Worm (Caenorhabditis elegans) whole organism, L4/young adult: Measurements from ENCODE around the gene H23N18.6.
"Not testable (repeated sequence)": the region's sequence is repeated elsewhere in the genome, so short reads cannot be mapped to it uniquely, and the experiment has no call there.

ENCODE experiments used
- W03F9.2 ChIP-seq: fragments of 150-350 bp; optimal IDR thresholded peaks from 2 replicates; lab custom pipeline; 2014; ENCODE audit warnings: missing biosample characterization, missing genetic modification characterization
- dao-5 ChIP-seq: sonication (generic microtip); optimal IDR thresholded peaks from 2 replicates; lab custom pipeline; 2016; ENCODE audit warnings: missing genotype, missing genetic modification characterization, moderate library complexity, missing compliant biosample characterization
- him-1 ChIP-seq: sonication (generic microtip); optimal IDR thresholded peaks from 2 replicates; lab custom pipeline; 2016; ENCODE audit warnings: missing genotype, missing genetic modification reagents, missing genetic modification characterization, missing compliant biosample characterization

Gene H23N18.6

DNA sequence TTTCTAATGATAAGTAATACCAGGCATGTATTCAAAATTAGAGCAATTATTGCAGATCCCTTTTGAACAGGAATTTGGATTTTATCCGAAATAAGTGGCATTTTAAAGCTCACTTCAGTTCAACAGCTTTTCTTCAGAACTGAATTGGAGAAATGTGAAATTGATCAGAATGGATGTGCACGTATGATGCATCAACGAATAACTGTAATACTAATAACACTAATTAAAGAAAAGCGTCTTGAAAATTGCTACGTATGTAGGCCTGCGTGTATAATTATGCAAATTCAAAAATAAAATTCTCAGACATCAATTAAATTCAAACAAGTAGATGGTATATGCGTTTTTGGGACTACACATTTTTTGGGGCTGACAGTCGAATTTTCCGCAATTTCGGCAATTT, 15.0 kb upstream of the H23N18.6 start, which contains the start of gene str-205:
TSS of gene str-205 (minus strand) at position 101 of the 400 bp plus-strand sequence.
- TF ChIP-seq dao-5 (no peak), W03F9.2 (tag; lab: Kevin White, UChicago) (no peak), him-1 (tag; lab: Kevin White, UChicago) (no peak)

DNA sequence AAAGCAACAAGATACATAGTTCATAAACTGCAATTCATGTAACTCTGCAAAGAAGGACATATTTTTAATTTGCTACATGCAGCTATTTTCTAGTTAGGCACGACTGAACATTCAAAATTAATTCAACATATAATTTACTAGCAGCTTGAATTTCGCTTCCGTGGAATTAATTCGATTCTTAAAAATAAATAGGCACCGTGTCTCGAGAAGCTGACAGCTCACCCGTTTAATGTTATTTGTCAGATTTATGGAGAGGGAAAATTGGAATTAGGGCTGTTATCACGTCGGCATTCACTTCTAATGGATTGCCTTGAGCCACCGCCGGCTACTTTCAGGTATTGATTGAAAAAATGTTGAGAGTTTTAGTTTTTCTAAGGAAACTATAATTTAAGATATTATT, 11.5 kb upstream of the H23N18.6 start, which contains the start of gene srh-21:
TSS of gene srh-21 (plus strand) at position 301 of the 400 bp plus-strand sequence.
- TF ChIP-seq him-1 (tag; lab: Kevin White, UChicago), result no peak
- no peak for TF ChIP-seq W03F9.2 (tag; lab: Kevin White, UChicago)
- no peak for TF ChIP-seq dao-5

- no peak for TF ChIP-seq him-1 (tag; lab: Kevin White, UChicago)
- no peak for TF ChIP-seq dao-5
- no peak for TF ChIP-seq W03F9.2 (tag; lab: Kevin White, UChicago)
Observed at ce11 chrV:4924618-4925017, 9.7 kb upstream of the H23N18.6 start, which contains the start of gene srh-20. srh-20 (plus strand) TSS chrV:4924918.

DNA sequence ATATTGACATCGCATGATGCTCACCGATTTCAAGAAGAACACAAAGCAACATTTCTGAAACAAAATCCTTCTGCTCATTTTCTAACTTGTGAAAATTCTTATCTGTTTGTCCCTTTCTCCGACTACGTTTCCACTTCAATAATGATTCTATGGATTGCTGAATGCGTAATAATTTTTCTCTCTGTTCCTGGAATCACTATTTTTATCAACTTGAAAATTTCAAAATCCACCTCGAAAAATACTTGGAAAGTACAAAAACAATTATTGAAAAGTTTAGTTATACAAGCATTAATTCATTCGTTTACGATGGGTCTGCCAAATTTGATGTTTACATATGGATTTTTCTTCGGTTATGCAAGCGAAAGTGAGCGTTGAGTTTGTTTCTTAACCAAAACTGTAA, 7.1 kb upstream of the H23N18.6 start, which contains the start of gene srh-22:
TSS of gene srh-22 (plus strand) at position 301 of the 400 bp plus-strand sequence.
- TF ChIP-seq him-1 (tag; lab: Kevin White, UChicago), result no peak
- TF ChIP-seq dao-5, result no peak
- TF ChIP-seq W03F9.2 (tag; lab: Kevin White, UChicago), result no peak

DNA sequence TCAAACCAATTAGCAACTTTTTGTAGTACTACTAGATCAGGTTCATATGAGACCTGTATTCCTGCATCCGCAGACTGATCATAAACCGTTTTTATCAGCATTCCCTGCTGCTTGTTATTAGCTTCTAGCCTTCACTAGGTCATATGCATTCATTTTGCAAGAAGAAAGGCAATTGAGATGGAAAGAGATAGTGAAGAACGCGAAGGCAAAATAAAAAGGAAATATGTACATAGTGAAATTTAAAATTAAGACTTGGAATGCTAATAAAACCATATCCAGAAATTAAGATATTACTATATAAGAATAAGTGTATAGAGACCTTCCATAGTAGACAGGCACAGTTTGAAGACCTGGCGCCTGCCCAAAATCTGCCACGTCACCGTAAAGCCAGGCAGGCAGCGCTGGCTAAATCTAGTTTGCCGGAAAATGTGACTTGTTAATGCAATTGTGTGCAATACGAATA, 5.8 kb upstream of the H23N18.6 start, which contains the start of the genes C02E7.8 and srh-23:
TSS of gene C02E7.8 (minus strand) at position 101 of the 463 bp plus-strand sequence.
TSS of gene srh-23 (plus strand) at position 413 of the 463 bp plus-strand sequence.
- no peak for TF ChIP-seq W03F9.2 (tag; lab: Kevin White, UChicago)
- TF ChIP-seq him-1 (tag; lab: Kevin White, UChicago), result no peak
- no peak for TF ChIP-seq dao-5

DNA sequence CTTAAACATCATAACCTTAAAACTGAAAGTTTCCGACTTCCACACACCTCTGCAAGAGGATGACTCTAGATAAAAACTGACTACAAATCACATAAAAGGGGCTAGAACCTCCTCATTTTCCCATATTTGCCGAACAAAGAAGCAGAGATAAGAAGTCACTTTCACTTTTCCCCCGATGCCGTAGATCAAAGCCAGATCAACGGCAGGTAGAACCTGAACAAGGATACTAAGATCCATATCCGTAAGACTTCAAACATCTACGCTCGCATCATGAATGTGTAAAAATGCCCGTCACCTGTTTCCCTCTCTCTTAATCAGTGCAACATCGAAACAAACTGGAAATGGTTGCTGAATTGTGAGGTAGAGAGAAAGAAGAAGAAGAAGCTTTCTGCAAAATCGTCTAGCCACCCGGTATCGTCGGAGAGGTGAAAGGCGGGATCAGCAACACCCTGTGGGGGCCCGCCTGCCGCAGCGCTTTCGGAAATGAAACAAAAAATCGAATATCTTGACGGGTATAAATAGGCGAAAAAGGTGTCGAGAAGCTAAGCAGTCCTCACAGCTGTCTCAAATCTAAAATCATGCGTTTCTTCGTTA, 3.9 kb upstream of the H23N18.6 start, which contains the start of gene C02E7.6:
TSS of gene C02E7.6 (plus strand) at position 544 of the 594 bp plus-strand sequence.
- TF ChIP-seq W03F9.2 (tag; lab: Kevin White, UChicago), result no peak
- TF ChIP-seq dao-5, result no peak
- TF ChIP-seq him-1 (tag; lab: Kevin White, UChicago), result no peak

ce11 chrV:4918091-4918624, 3.3 kb upstream of the H23N18.6 start, which contains the start of gene C02E7.7:
C02E7.7 (minus strand) TSS chrV:4918574.
- TF ChIP-seq dao-5 (no peak), W03F9.2 (tag; lab: Kevin White, UChicago) (no peak), him-1 (tag; lab: Kevin White, UChicago) (no peak)

DNA sequence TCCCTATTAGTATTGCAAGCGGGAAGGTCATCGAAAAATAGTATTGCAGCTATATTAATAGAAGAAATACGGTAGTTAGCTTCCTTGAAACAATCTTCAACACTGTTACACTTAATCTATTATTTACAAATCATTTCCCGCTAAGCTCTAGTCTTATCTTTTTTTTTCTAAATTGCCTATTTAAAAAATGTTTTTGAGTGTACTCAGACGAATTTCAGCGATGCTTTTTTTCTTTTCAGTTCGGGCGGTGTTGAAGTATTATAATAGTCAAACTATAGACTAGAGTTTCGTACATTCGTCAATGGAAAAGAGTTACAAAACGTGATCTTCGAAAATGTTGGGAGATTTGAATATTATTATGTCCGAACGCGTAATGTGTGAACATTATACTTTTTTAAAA, 1.0 kb downstream of the H23N18.6 start:
- TF ChIP-seq W03F9.2 (tag; lab: Kevin White, UChicago) (no peak), dao-5 (no peak), him-1 (tag; lab: Kevin White, UChicago) (no peak)

- no peak for TF ChIP-seq dao-5
- TF ChIP-seq him-1 (tag; lab: Kevin White, UChicago), result no peak
Observed at ce11 chrV:4912313-4912712, 2.6 kb downstream of the H23N18.6 start, which contains the start of gene H23N18.5. H23N18.5 (minus strand) TSS chrV:4912381.

DNA sequence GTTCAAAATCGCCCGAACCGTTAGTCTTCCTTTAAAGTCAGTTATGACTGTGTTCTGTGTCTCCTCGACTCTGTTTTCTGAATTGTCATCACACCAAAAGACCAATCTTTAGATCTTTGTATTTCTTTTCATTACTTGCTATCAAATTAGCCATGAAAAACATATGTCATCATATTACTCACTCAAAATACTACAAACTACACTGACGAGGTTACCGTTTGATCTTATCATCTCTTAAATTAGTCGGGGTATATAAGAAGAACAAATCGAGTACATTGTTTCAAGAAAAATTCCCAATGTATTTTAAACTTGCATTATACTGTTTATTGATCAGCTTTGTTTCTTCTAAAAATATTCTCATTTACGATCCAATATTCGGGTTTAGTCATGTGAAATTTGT, 6.3 kb downstream of the H23N18.6 start, which contains the start of gene ugt-13:
TSS of gene ugt-13 (plus strand) at position 294 of the 400 bp plus-strand sequence.
- no peak for TF ChIP-seq him-1 (tag; lab: Kevin White, UChicago)
- no peak for TF ChIP-seq dao-5
- no peak for TF ChIP-seq W03F9.2 (tag; lab: Kevin White, UChicago)

DNA sequence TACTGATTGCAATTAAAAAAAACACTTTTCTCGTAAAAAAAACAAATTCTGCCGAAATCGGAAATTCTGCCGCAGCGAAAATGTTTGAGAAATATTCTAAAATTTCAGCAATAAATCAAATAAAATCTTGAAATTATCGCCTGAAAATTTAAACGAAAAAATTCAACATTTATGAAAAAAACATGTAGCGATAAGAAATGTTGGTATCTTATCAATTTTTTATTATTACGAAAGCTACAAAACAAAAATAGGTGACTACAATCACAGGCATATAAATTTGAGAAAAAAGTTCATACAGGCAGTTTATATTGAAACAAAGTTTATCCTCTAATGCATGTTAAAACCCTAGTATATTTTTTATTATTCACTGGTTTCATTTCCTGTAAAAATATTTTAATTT, 8.9 kb downstream of the H23N18.6 start, which contains the start of gene ugt-14:
TSS of gene ugt-14 (plus strand) at position 301 of the 400 bp plus-strand sequence.
- no peak for TF ChIP-seq W03F9.2 (tag; lab: Kevin White, UChicago)

ce11 chrV:4903696-4904095, 11.2 kb downstream of the H23N18.6 start, which contains the start of gene ugt-8:
ugt-8 (plus strand) TSS chrV:4903930.
- TF ChIP-seq him-1 (tag; lab: Kevin White, UChicago) (no peak), W03F9.2 (tag; lab: Kevin White, UChicago) (no peak), dao-5 (no peak)

ce11 chrV:4901074-4901473, 13.8 kb downstream of the H23N18.6 start, which contains the start of gene ugt-67:
ugt-67 (plus strand) TSS chrV:4901374.
- no peak for TF ChIP-seq W03F9.2 (tag; lab: Kevin White, UChicago)
- no peak for TF ChIP-seq dao-5
- TF ChIP-seq him-1 (tag; lab: Kevin White, UChicago), result no peak

- not testable (repeated sequence) for TF ChIP-seq dao-5; him-1 (tag; lab: Kevin White, UChicago); W03F9.2 (tag; lab: Kevin White, UChicago)
Observed at ce11 chrV:4900020-4900419, 14.9 kb downstream of the H23N18.6 start, which contains the start of gene ugt-10. ugt-10 (minus strand) TSS chrV:4900120.
